Worm (Caenorhabditis elegans) whole organism, mixed stage, embryonic: ENCODE data around the gene abu-14.

Experiments used
- M03D4.4 ChIP-seq: sonication (generic microtip); optimal IDR thresholded peaks from 2 replicates; lab custom pipeline; 2017; ENCODE audit warnings: mild to moderate bottlenecking, missing genetic modification characterization, missing compliant biosample characterization
- bed-3 ChIP-seq: fragments of 200-800 bp; sonication (Bioruptor generic); optimal IDR thresholded peaks from 3 replicates; lab custom pipeline; 2018; ENCODE audit warnings: mild to moderate bottlenecking, missing genetic modification characterization, moderate library complexity, missing compliant biosample characterization
- blmp-1 ChIP-seq: fragments of 150-350 bp; optimal IDR thresholded peaks from 2 replicates; lab custom pipeline; 2014; ENCODE audit warnings: missing biosample characterization, missing genetic modification characterization
- ceh-43 ChIP-seq: fragments of 200-800 bp; sonication (Bioruptor generic); optimal IDR thresholded peaks from 2 replicates; lab custom pipeline; 2018; ENCODE audit warnings: mild to moderate bottlenecking, missing genetic modification characterization, moderate library complexity, missing compliant biosample characterization
- ceh-83 ChIP-seq: fragments of 200-800 bp; sonication (Bioruptor generic); optimal IDR thresholded peaks from 2 replicates; lab custom pipeline; 2018; ENCODE audit warnings: mild to moderate bottlenecking, missing genetic modification characterization, missing compliant biosample characterization
- ces-1 ChIP-seq: fragments of 150-350 bp; optimal IDR thresholded peaks from 2 replicates; lab custom pipeline; 2014; ENCODE audit warnings: missing biosample characterization, missing genetic modification reagents, missing genetic modification characterization
- cnd-1 ChIP-seq: fragments of 200-800 bp; sonication (Bioruptor generic); optimal IDR thresholded peaks from 2 replicates; lab custom pipeline; 2018; ENCODE audit warnings: mild to moderate bottlenecking, missing genetic modification characterization, missing compliant biosample characterization
- drap-1 ChIP-seq: fragments of 200-800 bp; sonication (Bioruptor generic); optimal IDR thresholded peaks from 3 replicates; lab custom pipeline; 2018; ENCODE audit warnings: mild to moderate bottlenecking, missing genetic modification characterization, missing compliant biosample characterization
- elt-1 ChIP-seq: sonication (generic microtip); optimal IDR thresholded peaks from 2 replicates; lab custom pipeline; 2017; ENCODE audit warnings: missing genetic modification characterization, mild to moderate bottlenecking, missing compliant biosample characterization, antibody characterized with exemption, moderate library complexity, borderline replicate concordance; ENCODE audit not compliant: insufficient read depth
- elt-3 ChIP-seq: fragments of 150-350 bp; optimal IDR thresholded peaks from 2 replicates; lab custom pipeline; 2014; ENCODE audit warnings: missing biosample characterization, missing genetic modification characterization
- ham-2 ChIP-seq: fragments of 200-800 bp; sonication (Bioruptor generic); optimal IDR thresholded peaks from 2 replicates; lab custom pipeline; 2018; ENCODE audit warnings: mild to moderate bottlenecking, missing genetic modification characterization, missing compliant biosample characterization
- hlh-1 ChIP-seq: fragments of 150-350 bp; optimal IDR thresholded peaks from 2 replicates; lab custom pipeline; 2014; ENCODE audit warnings: missing biosample characterization, missing genetic modification reagents, missing genetic modification characterization
- lin-13 ChIP-seq: fragments of 150-350 bp; optimal IDR thresholded peaks from 2 replicates; lab custom pipeline; 2014; ENCODE audit warnings: missing biosample characterization, missing genetic modification characterization
- lin-32 ChIP-seq: fragments of 200-800 bp; sonication (Bioruptor generic); optimal IDR thresholded peaks from 2 replicates; lab custom pipeline; 2018; ENCODE audit warnings: mild to moderate bottlenecking, missing genetic modification characterization, missing compliant biosample characterization
- mab-5 ChIP-seq: fragments of 150-350 bp; optimal IDR thresholded peaks from 2 replicates; lab custom pipeline; 2014; ENCODE audit warnings: missing biosample characterization, missing genetic modification characterization
- mep-1 ChIP-seq: fragments of 150-350 bp; optimal IDR thresholded peaks from 2 replicates; lab custom pipeline; 2017; ENCODE audit warnings: missing biosample characterization, missing genetic modification reagents, missing genetic modification characterization, inconsistent platforms
- mls-2 ChIP-seq: sonication (generic microtip); optimal IDR thresholded peaks from 2 replicates; lab custom pipeline; 2016; ENCODE audit warnings: mild to moderate bottlenecking, missing genetic modification characterization, moderate library complexity, missing compliant biosample characterization
- nhr-12 ChIP-seq: fragments of 150-350 bp; optimal IDR thresholded peaks from 2 replicates; lab custom pipeline; 2014; ENCODE audit warnings: missing biosample characterization, missing genetic modification characterization
- nhr-2 ChIP-seq: fragments of 150-350 bp; optimal IDR thresholded peaks from 2 replicates; lab custom pipeline; 2014; ENCODE audit warnings: missing biosample characterization, missing genetic modification characterization
- nhr-237 ChIP-seq: fragments of 150-350 bp; optimal IDR thresholded peaks from 2 replicates; lab custom pipeline; 2014; ENCODE audit warnings: missing biosample characterization, missing genetic modification characterization
- nhr-28 ChIP-seq: fragments of 150-350 bp; optimal IDR thresholded peaks from 2 replicates; lab custom pipeline; 2014; ENCODE audit warnings: missing biosample characterization, missing genetic modification characterization
- nhr-76 ChIP-seq: sonication (generic microtip); optimal IDR thresholded peaks from 2 replicates; lab custom pipeline; 2017; ENCODE audit warnings: missing biosample characterization, missing genetic modification characterization
- pha-4 ChIP-seq: fragments of 150-350 bp; optimal IDR thresholded peaks from 2 replicates; lab custom pipeline; 2018; ENCODE audit warnings: missing biosample characterization, missing genetic modification reagents, missing genetic modification characterization
- sem-2 ChIP-seq: fragments of 200-800 bp; sonication (Bioruptor generic); optimal IDR thresholded peaks from 2 replicates; lab custom pipeline; 2018; ENCODE audit warnings: mild to moderate bottlenecking, missing genetic modification characterization, missing compliant biosample characterization
- snpc-4 ChIP-seq: fragments of 150-350 bp; optimal IDR thresholded peaks from 2 replicates; lab custom pipeline; 2014; ENCODE audit warnings: missing biosample characterization, missing genetic modification characterization
- sptf-1 ChIP-seq: sonication (generic microtip); optimal IDR thresholded peaks from 2 replicates; lab custom pipeline; 2017; ENCODE audit warnings: mild to moderate bottlenecking, missing genetic modification characterization, moderate library complexity, missing compliant biosample characterization
- tbx-8 ChIP-seq: fragments of 200-800 bp; sonication (Bioruptor generic); optimal IDR thresholded peaks from 2 replicates; lab custom pipeline; 2018; ENCODE audit warnings: mild to moderate bottlenecking, missing genetic modification characterization, moderate library complexity, missing compliant biosample characterization
- unc-120 ChIP-seq: sonication (generic microtip); optimal IDR thresholded peaks from 2 replicates; lab custom pipeline; 2017; ENCODE audit warnings: missing genetic modification characterization, missing compliant biosample characterization; ENCODE audit not compliant: poor library complexity, severe bottlenecking
- unc-39 ChIP-seq: fragments of 150-350 bp; optimal IDR thresholded peaks from 2 replicates; lab custom pipeline; 2014; ENCODE audit warnings: missing biosample characterization, missing genetic modification characterization
- unc-62 ChIP-seq: fragments of 150-350 bp; optimal IDR thresholded peaks from 2 replicates; lab custom pipeline; 2014; ENCODE audit warnings: missing biosample characterization, missing genetic modification reagents, missing genetic modification characterization
- ztf-11 ChIP-seq: fragments of 150-350 bp; optimal IDR thresholded peaks from 2 replicates; lab custom pipeline; 2014; ENCODE audit warnings: missing biosample characterization, missing genetic modification characterization

The abu-14 gene

ce11 chrII:9261931-9262562, 35.0 kb upstream of the abu-14 start, which contains the start of gene aqp-2:
Gene aqp-2, minus strand, starts transcription at chrII:9261981.
- TF ChIP-seq ces-1 (no peak), hlh-1 (tag; lab: Kevin White, UChicago) (peak; percentile 72), blmp-1 (tag; lab: Kevin White, UChicago) (peak; percentile 51), mep-1 (tag; lab: Kevin White, UChicago) (peak; percentile 25), unc-62 (GFP tag; lab: Kevin White, UChicago) (peak; percentile 88), sptf-1 (tag; lab: Kevin White, UChicago) (no peak), snpc-4 (no peak), unc-120 (tag; lab: Kevin White, UChicago) (peak; percentile 45)
- TF ChIP-seq, all 35 proteins: peak for 5

ce11 chrII:9261403-9261802, 34.4 kb upstream of the abu-14 start:
- TF ChIP-seq lin-32 (GFP tag; lab: Kevin White, UChicago) (peak; percentile 23), elt-3 (tag; lab: Kevin White, UChicago) (no peak), ces-1 (peak; percentile 78)
- TF ChIP-seq, all 35 proteins: peak for 2

- TF ChIP-seq ham-2 (GFP tag; lab: Kevin White, UChicago), result peak; percentile 29
- no peak for TF ChIP-seq nhr-76 (tag; lab: Kevin White, UChicago)
- TF ChIP-seq blmp-1 (tag; lab: Kevin White, UChicago), result peak; percentile 34
- TF ChIP-seq bed-3 (GFP tag; lab: Kevin White, UChicago), result no peak
- TF ChIP-seq M03D4.4 (tag; lab: Kevin White, UChicago), result no peak
Measured at ce11 chrII:9260026-9260425, 33.0 kb upstream of the abu-14 start.

DNA sequence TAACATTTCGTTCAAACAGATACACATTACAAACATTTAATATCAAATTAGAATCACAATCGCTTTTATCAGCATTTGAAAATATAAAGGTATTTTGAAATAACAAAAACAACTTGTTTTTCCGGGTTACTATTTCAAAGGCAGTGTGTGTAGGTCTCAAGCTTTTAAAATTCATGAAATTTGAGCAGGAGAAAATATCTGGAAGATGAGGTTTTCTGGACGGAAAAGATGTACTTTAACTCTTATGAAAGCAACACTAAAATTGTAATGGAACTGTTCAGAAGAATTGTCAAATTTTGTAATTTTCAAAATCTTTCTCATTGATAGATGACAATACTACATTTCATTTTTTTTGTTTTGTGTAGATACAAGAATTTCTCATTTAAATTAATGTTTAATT, 31.6 kb upstream of the abu-14 start:
- TF ChIP-seq ceh-83, result peak; percentile 52
- TF ChIP-seq unc-62 (GFP tag; lab: Kevin White, UChicago), result no peak
- no peak for TF ChIP-seq nhr-2

DNA sequence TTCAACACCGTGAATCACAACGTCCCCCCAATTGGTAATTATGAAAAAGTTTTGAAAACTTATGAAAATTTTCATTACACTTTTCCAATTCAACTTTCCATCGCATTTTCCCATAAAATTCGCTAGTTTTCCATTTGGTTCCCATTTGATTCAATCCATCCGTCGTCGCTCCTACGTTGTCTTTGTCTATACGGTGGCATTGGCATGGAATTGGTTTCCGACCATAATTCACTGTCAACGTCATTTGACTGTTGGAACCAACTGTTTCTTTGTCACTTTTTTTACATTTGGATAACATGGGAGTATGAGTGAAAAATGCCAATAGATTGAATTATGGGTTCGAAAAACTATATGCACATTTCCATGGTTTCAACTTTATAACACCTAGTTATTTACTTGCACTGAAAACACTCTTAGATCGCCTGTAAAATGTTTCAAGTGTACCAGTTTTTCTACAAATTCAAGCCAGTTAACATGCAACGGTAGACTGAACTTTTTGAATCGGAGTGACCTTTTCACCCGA, 31.1 kb upstream of the abu-14 start:
- TF ChIP-seq ceh-83 (peak; percentile 70), ces-1 (peak; percentile 9), tbx-8 (no peak), unc-120 (tag; lab: Kevin White, UChicago) (no peak), cnd-1 (tag; lab: Kevin White, UChicago) (peak; percentile 22), sptf-1 (tag; lab: Kevin White, UChicago) (peak; percentile 35), mls-2 (tag; lab: Kevin White, UChicago) (peak; percentile 24), drap-1 (GFP tag; lab: Kevin White, UChicago) (no peak), elt-3 (tag; lab: Kevin White, UChicago) (no peak), M03D4.4 (tag; lab: Kevin White, UChicago) (peak; percentile 23), mep-1 (tag; lab: Kevin White, UChicago) (no peak)

- no peak for TF ChIP-seq blmp-1 (tag; lab: Kevin White, UChicago)
- TF ChIP-seq unc-39 (tag; lab: Kevin White, UChicago), result no peak
- TF ChIP-seq nhr-76 (tag; lab: Kevin White, UChicago), result no peak
- TF ChIP-seq pha-4 (tag; lab: Kevin White, UChicago), result no peak
- no peak for TF ChIP-seq mep-1 (tag; lab: Kevin White, UChicago)
- no peak for TF ChIP-seq unc-62 (GFP tag; lab: Kevin White, UChicago)
- TF ChIP-seq ztf-11 (tag; lab: Kevin White, UChicago), result no peak
- TF ChIP-seq ceh-43, result no peak
- TF ChIP-seq hlh-1 (tag; lab: Kevin White, UChicago), result no peak
- TF ChIP-seq ceh-83, result no peak
- TF ChIP-seq snpc-4, result no peak
- no peak for TF ChIP-seq nhr-12 (tag; lab: Kevin White, UChicago)
- TF ChIP-seq bed-3 (GFP tag; lab: Kevin White, UChicago), result no peak
Measured at ce11 chrII:9254187-9254586, 27.2 kb upstream of the abu-14 start, which contains the start of gene nlp-82. Gene nlp-82, minus strand, starts transcription at chrII:9254287.

DNA sequence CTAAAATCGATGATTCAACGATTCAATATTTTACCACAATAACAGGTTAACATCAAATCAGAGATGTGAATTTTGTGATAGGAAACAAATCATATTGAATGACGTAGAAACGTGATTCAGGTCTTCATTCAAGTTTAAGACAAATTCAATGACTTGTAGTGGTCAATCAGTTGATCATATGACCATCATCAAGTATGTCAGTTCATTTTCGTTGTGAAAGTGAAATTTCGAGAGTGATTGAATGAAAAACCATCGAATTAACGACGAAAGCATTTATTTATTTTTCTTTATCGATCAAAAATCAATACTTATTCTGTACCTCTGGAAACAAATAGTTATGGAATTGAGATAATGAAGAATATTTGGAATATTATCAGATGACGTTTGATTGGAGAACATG, 24.5 kb upstream of the abu-14 start:
- no peak for TF ChIP-seq M03D4.4 (tag; lab: Kevin White, UChicago)
- TF ChIP-seq ceh-43, result no peak
- no peak for TF ChIP-seq ztf-11 (tag; lab: Kevin White, UChicago)
- no peak for TF ChIP-seq unc-39 (tag; lab: Kevin White, UChicago)
- no peak for TF ChIP-seq lin-13 (tag; lab: Kevin White, UChicago)
- no peak for TF ChIP-seq elt-3 (tag; lab: Kevin White, UChicago)
- no peak for TF ChIP-seq nhr-237 (tag; lab: Kevin White, UChicago)
- TF ChIP-seq mab-5 (tag; lab: Kevin White, UChicago), result no peak
- TF ChIP-seq snpc-4, result no peak
- no peak for TF ChIP-seq sem-2
- no peak for TF ChIP-seq sptf-1 (tag; lab: Kevin White, UChicago)
- TF ChIP-seq ces-1, result no peak
- no peak for TF ChIP-seq elt-1 (tag; lab: Kevin White, UChicago)
- TF ChIP-seq blmp-1 (tag; lab: Kevin White, UChicago), result no peak
- TF ChIP-seq nhr-28 (tag; lab: Kevin White, UChicago), result no peak
- no peak for TF ChIP-seq nhr-2
- TF ChIP-seq hlh-1 (tag; lab: Kevin White, UChicago), result no peak
- TF ChIP-seq unc-120 (tag; lab: Kevin White, UChicago), result no peak
- no peak for TF ChIP-seq pha-4 (tag; lab: Kevin White, UChicago)
- TF ChIP-seq ham-2 (GFP tag; lab: Kevin White, UChicago), result no peak
